Fruit fly (Drosophila melanogaster): ENCODE measurements around the gene Gbeta13F.

The Gbeta13F gene

DNA sequence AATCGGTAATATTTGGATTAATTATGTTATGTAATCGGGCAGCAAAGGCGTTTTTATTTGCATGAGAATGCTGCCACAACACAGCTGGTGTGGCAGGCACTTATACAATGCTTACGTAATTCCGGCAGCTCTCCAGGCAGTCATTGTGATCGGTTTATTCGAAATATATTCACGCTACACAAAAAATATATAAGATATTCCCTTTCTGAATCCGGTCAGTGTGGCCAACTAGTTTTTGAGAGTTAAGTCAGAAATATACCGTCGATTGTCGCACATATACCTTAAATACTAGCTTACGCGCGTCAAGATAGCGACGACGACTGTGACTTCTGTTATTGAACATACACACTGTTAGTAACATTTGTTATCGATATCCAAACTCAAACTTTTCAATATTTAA, 10.9 kb upstream of the Gbeta13F start, which contains the start of gene sun (continued):
- TF ChIP-seq yki (optimal IDR thresholded peaks at IDR 0.05) (no peak), Dp (GFP tag; optimal IDR thresholded peaks at IDR 0.05) (peak; percentile 49), sens (GFP tag) (peak; percentile 66), HLH54F (GFP tag; optimal IDR thresholded peaks at IDR 0.05) (no peak), Stat92E (GFP tag; optimal IDR thresholded peaks at IDR 0.05) (no peak), tap (tag; optimal IDR thresholded peaks at IDR 0.05) (no peak), Bteb2 (GFP tag; optimal IDR thresholded peaks at IDR 0.05) (no peak), CG10267 (tag; optimal IDR thresholded peaks at IDR 0.05) (no peak), CG6654 (GFP tag; optimal IDR thresholded peaks at IDR 0.05) (no peak), CG14710 (tag; optimal IDR thresholded peaks at IDR 0.05) (peak; percentile 23), wek (GFP tag; optimal IDR thresholded peaks at IDR 0.05) (no peak), kay (GFP tag; optimal IDR thresholded peaks at IDR 0.05) (no peak), nau (GFP tag; optimal IDR thresholded peaks at IDR 0.05) (no peak), disco-r (GFP tag; optimal IDR thresholded peaks at IDR 0.05) (no peak), CG17328 (GFP tag; IDR thresholded peaks at IDR 0.05) (no peak), CG17829 (tag; optimal IDR thresholded peaks at IDR 0.05) (peak; percentile 18), CG10462 (GFP tag; optimal IDR thresholded peaks at IDR 0.05) (no peak), CG10959 (GFP tag; IDR thresholded peaks at IDR 0.05) (no peak), CG9727 (GFP tag; optimal IDR thresholded peaks at IDR 0.05) (no peak), MESR4 (GFP tag; optimal IDR thresholded peaks at IDR 0.05) (peak; percentile 87), CG2116 (GFP tag; optimal IDR thresholded peaks at IDR 0.05) (peak; percentile 20), jing (GFP tag; optimal IDR thresholded peaks at IDR 0.05) (no peak), crc (GFP tag; optimal IDR thresholded peaks at IDR 0.05) (no peak), Med (GFP tag) (peak; percentile 82), Gug (GFP tag; IDR thresholded peaks at IDR 0.05) (no peak), BtbVII (GFP tag; optimal IDR thresholded peaks at IDR 0.05) (no peak), ERR (GFP tag; optimal IDR thresholded peaks at IDR 0.05) (no peak), pum (GFP tag; optimal IDR thresholded peaks at IDR 0.05) (no peak), Nf-YC (tag; optimal IDR thresholded peaks at IDR 0.05) (no peak), Oli (tag; optimal IDR thresholded peaks at IDR 0.05) (no peak), Pdp1 (GFP tag; optimal IDR thresholded peaks at IDR 0.05) (peak in 1 of 2 experiments; percentile 99), abd-A (tag; optimal IDR thresholded peaks at IDR 0.05) (no peak), unc-4 (GFP tag; IDR thresholded peaks at IDR 0.05; ENCODE audit: partially characterized antibody) (peak; percentile 35; the same call in 1 of the 2 replicates), mirr (GFP tag; optimal IDR thresholded peaks at IDR 0.05) (no peak), her (GFP tag; optimal IDR thresholded peaks at IDR 0.05) (no peak), amos (GFP tag; IDR thresholded peaks at IDR 0.05; ENCODE audit: partially characterized antibody) (no peak; the same call in 1 of the 2 replicates), H15 (GFP tag; IDR thresholded peaks at IDR 0.05) (no peak), pzg (GFP tag; optimal IDR thresholded peaks at IDR 0.05) (peak; percentile 79), sob (GFP tag; IDR thresholded peaks at IDR 0.05) (no peak), Hmr (GFP tag; optimal IDR thresholded peaks at IDR 0.05) (no peak), Deaf1 (tag; optimal IDR thresholded peaks at IDR 0.05) (no peak), exex (tag; optimal IDR thresholded peaks at IDR 0.05) (no peak), CG6175 (GFP tag; IDR thresholded peaks at IDR 0.05) (no peak), run (tag; optimal IDR thresholded peaks at IDR 0.05) (no peak), tna (GFP tag; IDR thresholded peaks at IDR 0.05; ENCODE audit: partially characterized antibody) (no peak), CG1603 (tag; optimal IDR thresholded peaks at IDR 0.05) (peak; percentile 99), CG10979 (tag; optimal IDR thresholded peaks at IDR 0.05) (no peak), sr (GFP tag; IDR thresholded peaks at IDR 0.05) (no peak), CG11695 (GFP tag; IDR thresholded peaks at IDR 0.05) (no peak), CG12769 (tag; optimal IDR thresholded peaks at IDR 0.05) (no peak), Hr39 (optimal IDR thresholded peaks at IDR 0.05) (no peak), CG13424 (tag; optimal IDR thresholded peaks at IDR 0.05) (no peak)

Measured in whole organism, embryonic.